Worm (Caenorhabditis elegans): ENCODE measurements around the gene C53C11.4.

ce11 chrX:17297408-17297807, 13.3 kb upstream of the C53C11.4 start:
- TF ChIP-seq hnd-1 (tag; optimal IDR thresholded peaks at IDR 0.05) = no peak
- no peak for TF ChIP-seq scrt-1 (GFP tag; IDR thresholded peaks at IDR 0.05)
- TF ChIP-seq hmg-4 (GFP tag; optimal IDR thresholded peaks at IDR 0.05) = no peak
- TF ChIP-seq pes-1 (GFP tag; IDR thresholded peaks at IDR 0.05) = no peak
- TF ChIP-seq hmbx-1 (tag; optimal IDR thresholded peaks at IDR 0.05) = no peak
- no peak for TF ChIP-seq tbx-11 (GFP tag; IDR thresholded peaks at IDR 0.05)
- no peak for TF ChIP-seq ama-1 (optimal IDR thresholded peaks at IDR 0.05)
- TF ChIP-seq F13C5.2 (tag; optimal IDR thresholded peaks at IDR 0.05) = no peak
- no peak for TF ChIP-seq tra-4 (tag; optimal IDR thresholded peaks at IDR 0.05)
- no peak for TF ChIP-seq tbx-37 (GFP tag; conservative IDR thresholded peaks at IDR 0.05)
- TF ChIP-seq aly-1 (tag; optimal IDR thresholded peaks at IDR 0.05) = no peak
- TF ChIP-seq ceh-36 (tag; optimal IDR thresholded peaks at IDR 0.05) = no peak
- no peak for TF ChIP-seq flt-1 (GFP tag; IDR thresholded peaks at IDR 0.05)
- no peak for TF ChIP-seq B0310.2 (tag; optimal IDR thresholded peaks at IDR 0.05)
